Worm (Caenorhabditis elegans): ENCODE data around the gene T05A7.13.

DNA sequence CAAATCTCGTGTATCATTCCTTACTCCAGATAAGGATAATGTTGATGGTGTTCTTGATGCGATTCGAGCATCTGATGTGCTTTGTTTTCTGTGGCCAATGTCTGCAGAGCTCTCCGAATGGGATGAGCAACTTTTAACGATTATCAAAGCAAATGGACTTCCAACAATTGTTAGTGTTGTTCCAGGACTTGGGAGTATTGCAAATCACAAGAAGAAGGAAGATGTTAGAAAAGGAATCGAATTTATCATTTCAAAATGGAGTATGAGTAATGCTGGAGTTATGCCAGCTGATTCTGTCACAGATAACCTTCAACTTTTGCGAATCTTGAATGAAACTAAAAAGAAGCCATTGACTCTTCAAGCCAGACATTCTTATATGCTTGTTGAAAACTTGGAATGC, 49.6 kb upstream of the T05A7.13 start:
- TF ChIP-seq zag-1 (tag; optimal IDR thresholded peaks at IDR 0.05) (no peak), mdl-1 (tag; optimal IDR thresholded peaks at IDR 0.05) (no peak), ztf-11 (tag; optimal IDR thresholded peaks at IDR 0.05) (no peak), nhr-11 (tag; optimal IDR thresholded peaks at IDR 0.05) (no peak), nhr-23 (tag; optimal IDR thresholded peaks at IDR 0.05) (no peak), ZK546.5 (tag; optimal IDR thresholded peaks at IDR 0.05) (no peak), unc-62 (GFP tag; optimal IDR thresholded peaks at IDR 0.05) (no peak), ama-1 (optimal IDR thresholded peaks at IDR 0.05) (no peak)

Data from whole organism, L2 larva.